Fruit fly (Drosophila melanogaster) whole organism, embryonic: Measurements from ENCODE around the gene Ns1.

Experiments used
- Bgb ChIP-seq: fragments of 200-800 bp; sonication (Bioruptor generic); IDR thresholded peaks from 2 replicates; pipeline ENCODE4 v1.3.6; 2022; ENCODE audit warnings: missing biosample characterization, missing genetic modification characterization; ENCODE audit not compliant: partially characterized antibody
- CG10321 ChIP-seq: fragments of 200-800 bp; sonication (Bioruptor generic); IDR thresholded peaks from 2 replicates; pipeline ENCODE4 v1.3.6; 2022; ENCODE audit warnings: missing biosample characterization, missing genetic modification characterization
- CG11398 ChIP-seq: fragments of 200-800 bp; sonication (Bioruptor generic); optimal IDR thresholded peaks from 2 replicates; lab custom pipeline; 2016; ENCODE audit warnings: missing biosample characterization, missing genetic modification characterization
- CG12155 ChIP-seq: fragments of 200-800 bp; sonication (Bioruptor generic); optimal IDR thresholded peaks from 3 replicates; lab custom pipeline; 2016; ENCODE audit warnings: missing biosample characterization, missing genetic modification characterization
- CG12391 ChIP-seq: fragments of 200-800 bp; sonication (Bioruptor generic); optimal IDR thresholded peaks from 3 replicates; lab custom pipeline; 2018; ENCODE audit warnings: missing biosample characterization, mild to moderate bottlenecking, missing genetic modification characterization, moderate library complexity
- CG13296 ChIP-seq: fragments of 200-800 bp; sonication (Bioruptor generic); optimal IDR thresholded peaks from 3 replicates; lab custom pipeline; 2018; ENCODE audit warnings: missing biosample characterization, mild to moderate bottlenecking, missing genetic modification characterization
- CG17328 ChIP-seq: fragments of 200-800 bp; sonication (Bioruptor generic); IDR thresholded peaks from 2 replicates; pipeline ENCODE4 v1.3.6; 2022; ENCODE audit warnings: missing biosample characterization, missing genetic modification characterization
- CG17802 ChIP-seq: fragments of 200-800 bp; sonication (Bioruptor generic); optimal IDR thresholded peaks from 2 replicates; lab custom pipeline; 2018; ENCODE audit warnings: missing biosample characterization, mild to moderate bottlenecking, missing genetic modification characterization, moderate library complexity
- CG18262 ChIP-seq: fragments of 200-800 bp; optimal IDR thresholded peaks from 3 replicates; lab custom pipeline; 2019; ENCODE audit warnings: missing biosample characterization, mild to moderate bottlenecking, missing genetic modification characterization, moderate library complexity
- CG2129 ChIP-seq: fragments of 200-800 bp; sonication (Bioruptor generic); IDR thresholded peaks from 2 replicates; pipeline ENCODE4 v1.3.6; 2022; ENCODE audit warnings: missing biosample characterization, missing genetic modification characterization; ENCODE audit not compliant: partially characterized antibody
- CG30431 ChIP-seq: fragments of 200-800 bp; sonication (Bioruptor generic); optimal IDR thresholded peaks from 2 replicates; lab custom pipeline; 2017; ENCODE audit warnings: missing biosample characterization, missing genetic modification characterization
- CG3065 ChIP-seq: fragments of 200-800 bp; sonication (Bioruptor generic); optimal IDR thresholded peaks from 2 replicates; lab custom pipeline; 2016; ENCODE audit warnings: missing biosample characterization, missing genetic modification characterization
- CG31224 ChIP-seq: fragments of 200-800 bp; sonication (Bioruptor generic); IDR thresholded peaks from 2 replicates; pipeline ENCODE4 v1.3.6; 2022; ENCODE audit warnings: missing biosample characterization, missing genetic modification characterization
- CG3995 ChIP-seq: fragments of 200-800 bp; sonication (Bioruptor generic); optimal IDR thresholded peaks from 3 replicates; lab custom pipeline; 2016; ENCODE audit warnings: missing biosample characterization, missing genetic modification characterization
- CG6175 ChIP-seq: fragments of 200-800 bp; sonication (Bioruptor generic); IDR thresholded peaks from 3 replicates; pipeline ENCODE4 v1.3.6; 2022; ENCODE audit warnings: missing biosample characterization, missing genetic modification characterization
- CG6765 ChIP-seq: fragments of 200-800 bp; sonication (Bioruptor generic); optimal IDR thresholded peaks from 3 replicates; lab custom pipeline; 2017; ENCODE audit warnings: missing biosample characterization, mild to moderate bottlenecking, missing genetic modification characterization
- CG7271 ChIP-seq: fragments of 200-800 bp; sonication (Bioruptor generic); optimal IDR thresholded peaks from 2 replicates; lab custom pipeline; 2018; ENCODE audit warnings: missing biosample characterization, mild to moderate bottlenecking, missing genetic modification characterization, moderate library complexity
- D ChIP-seq, 2 experiments: fragments of 200-800 bp in 1 of 2; fragments of >200 bp in 1 of 2; sonication (Bioruptor generic) in 1 of 2; optimal IDR thresholded peaks; 2 replicates in 1 of 2; 3 replicates in 1 of 2; lab custom pipeline; 2017; ENCODE audit warnings: mild to moderate bottlenecking in 1 of 2, missing biosample characterization in 1 of 2, missing genetic modification characterization in 1 of 2, missing genetic modification reagents in 1 of 2
- D19A ChIP-seq: fragments of 200-800 bp; optimal IDR thresholded peaks from 3 replicates; lab custom pipeline; 2019; ENCODE audit warnings: missing biosample characterization, mild to moderate bottlenecking, missing genetic modification characterization, moderate library complexity
- Eip74EF ChIP-seq, 2 experiments: fragments of 200-800 bp in 1 of 2; fragments of >200 bp in 1 of 2; sonication (Bioruptor generic) in 1 of 2; optimal IDR thresholded peaks; 2 replicates each; lab custom pipeline; 2017 to 2019; ENCODE audit warnings: missing biosample characterization in 2 of 2, missing genetic modification characterization in 2 of 2, mild to moderate bottlenecking in 1 of 2, moderate library complexity in 1 of 2
- GATAe ChIP-seq: fragments of 200-800 bp; sonication (Bioruptor generic); conservative IDR thresholded peaks from 2 replicates; pipeline ENCODE4 v1.3.6; 2022; ENCODE audit warnings: missing biosample characterization, missing genetic modification characterization
- HLH3B ChIP-seq: fragments of 200-800 bp; sonication (Bioruptor generic); IDR thresholded peaks from 2 replicates; pipeline ENCODE4 v1.3.6; 2022; ENCODE audit warnings: missing biosample characterization, missing genetic modification characterization
- HLHmδ ChIP-seq: fragments of 200-800 bp; sonication (Bioruptor generic); optimal IDR thresholded peaks from 2 replicates; lab custom pipeline; 2018; ENCODE audit warnings: missing biosample characterization, mild to moderate bottlenecking, missing genetic modification characterization, moderate library complexity
- Hey ChIP-seq: fragments of 200-800 bp; sonication (Bioruptor generic); optimal IDR thresholded peaks from 3 replicates; lab custom pipeline; 2018; ENCODE audit warnings: missing biosample characterization, mild to moderate bottlenecking, missing genetic modification characterization
- Hr3 ChIP-seq: fragments of 200-800 bp; sonication (Bioruptor generic); optimal IDR thresholded peaks from 3 replicates; lab custom pipeline; 2016; ENCODE audit warnings: missing biosample characterization, missing genetic modification characterization
- Hr51 ChIP-seq, 2 experiments: fragments of 200-800 bp; sonication (Bioruptor generic); optimal IDR thresholded peaks; 2 replicates in 1 of 2; 3 replicates in 1 of 2; lab custom pipeline; 2016 to 2018; ENCODE audit warnings: missing biosample characterization in 2 of 2, missing genetic modification characterization in 2 of 2, mild to moderate bottlenecking in 1 of 2, moderate library complexity in 1 of 2
- Hsf ChIP-seq: fragments of 200-800 bp; sonication (Bioruptor generic); optimal IDR thresholded peaks from 3 replicates; lab custom pipeline; 2016; ENCODE audit warnings: missing biosample characterization, missing genetic modification characterization
- Oli ChIP-seq: fragments of 200-800 bp; sonication (Bioruptor generic); optimal IDR thresholded peaks from 2 replicates; lab custom pipeline; 2018; ENCODE audit warnings: missing biosample characterization, mild to moderate bottlenecking, missing genetic modification characterization, moderate library complexity
- Usf ChIP-seq: fragments of 200-800 bp; sonication (Bioruptor generic); optimal IDR thresholded peaks from 2 replicates; lab custom pipeline; 2017; ENCODE audit warnings: missing genotype, missing biosample characterization, missing genetic modification characterization
- Xbp1 ChIP-seq: fragments of 200-800 bp; sonication (Bioruptor generic); optimal IDR thresholded peaks from 3 replicates; lab custom pipeline; 2016; ENCODE audit warnings: missing biosample characterization, mild to moderate bottlenecking, missing genetic modification characterization
- YL-1 ChIP-seq: fragments of 200-800 bp; sonication (Bioruptor generic); optimal IDR thresholded peaks from 3 replicates; lab custom pipeline; 2017; ENCODE audit warnings: missing biosample characterization, mild to moderate bottlenecking, missing genetic modification characterization
- danr ChIP-seq: fragments of 200-800 bp; sonication (Bioruptor generic); IDR thresholded peaks from 2 replicates; pipeline ENCODE4 v1.3.6; 2022; ENCODE audit warnings: missing biosample characterization, missing genetic modification characterization
- eyg ChIP-seq: fragments of 200-800 bp; sonication (Bioruptor generic); optimal IDR thresholded peaks from 3 replicates; lab custom pipeline; 2016; ENCODE audit warnings: missing biosample characterization, missing genetic modification characterization
- gcm2 ChIP-seq: fragments of 200-800 bp; sonication (Bioruptor generic); optimal IDR thresholded peaks from 2 replicates; lab custom pipeline; 2016; ENCODE audit warnings: missing biosample characterization, missing genetic modification characterization
- hbn ChIP-seq: fragments of 200-800 bp; sonication (Bioruptor generic); IDR thresholded peaks from 2 replicates; pipeline ENCODE4 v1.3.6; 2022; ENCODE audit warnings: missing biosample characterization, missing genetic modification characterization; ENCODE audit not compliant: partially characterized antibody
- inv ChIP-seq: fragments of 200-800 bp; sonication (Bioruptor generic); IDR thresholded peaks from 2 replicates; pipeline ENCODE4 v1.3.6; 2022; ENCODE audit warnings: missing biosample characterization, missing genetic modification characterization; ENCODE audit not compliant: partially characterized antibody
- kay ChIP-seq: fragments of 200-800 bp; sonication (Bioruptor generic); optimal IDR thresholded peaks from 2 replicates; lab custom pipeline; 2016; ENCODE audit warnings: missing biosample characterization, missing genetic modification characterization
- mirr ChIP-seq: fragments of 200-800 bp; sonication (Bioruptor generic); optimal IDR thresholded peaks from 3 replicates; lab custom pipeline; 2018; ENCODE audit warnings: missing biosample characterization, mild to moderate bottlenecking, missing genetic modification characterization
- pfk ChIP-seq: fragments of 200-800 bp; sonication (Bioruptor generic); optimal IDR thresholded peaks from 2 replicates; lab custom pipeline; 2018; ENCODE audit warnings: missing biosample characterization, mild to moderate bottlenecking, missing genetic modification characterization, moderate library complexity
- phol ChIP-seq: fragments of 200-800 bp; sonication (Bioruptor generic); optimal IDR thresholded peaks from 3 replicates; lab custom pipeline; 2018; ENCODE audit warnings: missing biosample characterization, mild to moderate bottlenecking, missing genetic modification characterization, moderate library complexity
- pzg ChIP-seq: fragments of 200-800 bp; sonication (Bioruptor generic); optimal IDR thresholded peaks from 3 replicates; lab custom pipeline; 2018; ENCODE audit warnings: missing biosample characterization, mild to moderate bottlenecking, missing genetic modification characterization, moderate library complexity
- repo ChIP-seq: fragments of 200-800 bp; sonication (Bioruptor generic); optimal IDR thresholded peaks from 2 replicates; lab custom pipeline; 2016; ENCODE audit warnings: missing biosample characterization, missing genetic modification characterization
- row ChIP-seq: fragments of 200-800 bp; sonication (Bioruptor generic); IDR thresholded peaks from 3 replicates; pipeline ENCODE4 v1.3.6; 2022; ENCODE audit warnings: missing biosample characterization, missing genetic modification characterization
- sug ChIP-seq: fragments of 200-800 bp; optimal IDR thresholded peaks from 2 replicates; lab custom pipeline; 2019; ENCODE audit warnings: missing biosample characterization, mild to moderate bottlenecking, missing genetic modification characterization, moderate library complexity
- tap ChIP-seq: fragments of 200-800 bp; optimal IDR thresholded peaks from 3 replicates; lab custom pipeline; 2019; ENCODE audit warnings: missing biosample characterization, mild to moderate bottlenecking, missing genetic modification characterization, moderate library complexity
- twi ChIP-seq: fragments of 200-800 bp; optimal IDR thresholded peaks from 2 replicates; lab custom pipeline; 2019; ENCODE audit warnings: missing biosample characterization, mild to moderate bottlenecking, missing genetic modification characterization, moderate library complexity
- vnd ChIP-seq: fragments of 200-800 bp; sonication (Bioruptor generic); IDR thresholded peaks from 3 replicates; pipeline ENCODE4 v1.3.6; 2022; ENCODE audit warnings: missing biosample characterization, missing genetic modification characterization; ENCODE audit not compliant: partially characterized antibody
- wor ChIP-seq: fragments of 200-800 bp; sonication (Bioruptor generic); IDR thresholded peaks from 2 replicates; pipeline ENCODE4 v1.3.6; 2022; ENCODE audit warnings: missing biosample characterization, missing genetic modification characterization

Gene Ns1

DNA sequence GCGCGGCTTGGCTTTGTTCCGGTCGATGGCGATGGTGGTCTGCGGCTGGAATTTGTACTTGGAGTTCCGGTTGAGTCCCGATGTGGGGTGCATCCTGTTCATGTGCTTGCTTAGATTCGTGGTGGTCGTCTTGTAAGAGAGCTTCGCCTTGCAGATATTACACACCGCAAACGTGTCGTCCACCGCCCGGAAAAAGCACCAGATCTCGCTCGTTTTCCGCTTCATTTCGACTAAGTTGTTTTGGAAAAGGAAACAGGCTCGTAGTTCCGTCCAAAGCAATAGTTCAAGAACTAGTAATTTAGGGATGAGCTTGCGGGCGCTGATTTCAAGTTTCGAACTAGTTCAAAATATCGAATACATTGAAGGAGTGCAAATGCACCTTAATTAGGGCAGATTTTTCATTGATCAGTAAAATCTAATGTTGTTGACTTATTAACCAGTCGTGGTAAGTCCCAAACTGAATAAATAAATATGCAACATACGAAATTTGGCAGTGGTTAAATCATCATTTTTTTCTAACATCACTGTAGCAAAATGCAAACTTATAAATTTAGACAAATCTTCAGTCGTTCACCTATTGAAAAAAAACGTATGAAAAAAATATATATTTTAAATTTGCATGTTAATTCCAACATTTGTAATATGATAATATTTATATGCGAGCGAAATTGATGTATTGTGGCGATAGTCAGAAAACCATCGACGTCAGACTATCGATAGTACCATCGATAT lies 29.5 kb downstream of the Ns1 start, which contains the start of the genes bdwf and Patr-1 (continued):
- TF ChIP-seq HLH3B (GFP tag; lab: Robert Waterston, UW), result no peak
- no peak for TF ChIP-seq CG3065
- no peak for TF ChIP-seq pfk (GFP tag; lab: Kevin White, UChicago)
- TF ChIP-seq HLHmδ (GFP tag; lab: Kevin White, UChicago), result no peak
- no peak for TF ChIP-seq CG10321 (GFP tag; lab: Robert Waterston, UW)
- 0 out of 2 replicates have a peak, but pooled peaks have one; percentile 16 for TF ChIP-seq CG17328
- no peak for TF ChIP-seq D (optimal IDR thresholded peaks at IDR 0.05; lab: Kevin White, UChicago)
- TF ChIP-seq D (GFP tag; optimal IDR thresholded peaks at IDR 0.05; lab: Kevin White, UChicago), result no peak
- peak; percentile 66 for TF ChIP-seq CG2129
- peak; percentile 35 for TF ChIP-seq Hr3 (GFP tag; lab: Kevin White, UChicago)
- TF ChIP-seq pzg (GFP tag; lab: Kevin White, UChicago), result peak; percentile 51
- peak; percentile 92 for TF ChIP-seq inv (GFP tag; lab: Robert Waterston, UW)
- TF ChIP-seq CG13296, result no peak
- no peak for TF ChIP-seq kay (GFP tag; lab: Kevin White, UChicago)
- no peak for TF ChIP-seq danr (GFP tag; lab: Robert Waterston, UW)
- TF ChIP-seq wor (GFP tag; lab: Robert Waterston, UW), result no peak
- peak; percentile 0 for TF ChIP-seq CG12155
- no peak for TF ChIP-seq twi (tag; lab: Kevin White, UChicago)
- TF ChIP-seq CG12391 (tag; lab: Kevin White, UChicago), result peak; percentile 63
- TF ChIP-seq vnd (GFP tag; lab: Robert Waterston, UW), result peak; percentile 93
- no peak for TF ChIP-seq mirr (GFP tag; lab: Kevin White, UChicago)
- TF ChIP-seq Hey (tag; lab: Kevin White, UChicago), result no peak
- peak; percentile 84 for TF ChIP-seq hbn (GFP tag; lab: Robert Waterston, UW)
- TF ChIP-seq CG30431 (GFP tag; lab: Kevin White, UChicago), result no peak
- peak; percentile 92 for TF ChIP-seq CG3995 (GFP tag; lab: Kevin White, UChicago)
- no peak for TF ChIP-seq CG31224
- TF ChIP-seq YL-1, result peak; percentile 48
- no peak for TF ChIP-seq tap (tag; lab: Kevin White, UChicago)
- TF ChIP-seq repo (GFP tag; lab: Kevin White, UChicago), result no peak
- TF ChIP-seq CG17802, result no peak
- TF ChIP-seq Bgb (GFP tag; lab: Robert Waterston, UW), result peak; percentile 89
- TF ChIP-seq row (GFP tag; lab: Robert Waterston, UW), result peak; percentile 75
- TF ChIP-seq Eip74EF (GFP tag; optimal IDR thresholded peaks at IDR 0.05; lab: Kevin White, UChicago), result no peak
- TF ChIP-seq CG11398 (GFP tag; lab: Kevin White, UChicago), result no peak
- no peak for TF ChIP-seq Hsf
- TF ChIP-seq Usf (GFP tag; lab: Kevin White, UChicago), result no peak
- no peak for TF ChIP-seq gcm2 (GFP tag; lab: Kevin White, UChicago)
- no peak for TF ChIP-seq CG6765 (GFP tag; lab: Kevin White, UChicago)
- no peak for TF ChIP-seq Hr51 (GFP tag; optimal IDR thresholded peaks at IDR 0.05; lab: Kevin White, UChicago)
- no peak for TF ChIP-seq Oli
- peak; percentile 15 for TF ChIP-seq D19A (tag; lab: Kevin White, UChicago)
- peak; percentile 36 for TF ChIP-seq sug (tag; lab: Kevin White, UChicago)
- TF ChIP-seq CG6175 (GFP tag; lab: Robert Waterston, UW), result no peak
- TF ChIP-seq CG18262, result peak; percentile 52
- TF ChIP-seq GATAe (GFP tag; lab: Robert Waterston, UW), result no peak
- TF ChIP-seq phol (tag; lab: Kevin White, UChicago), result peak; percentile 43
- TF ChIP-seq CG7271 (tag; lab: Kevin White, UChicago), result no peak
- TF ChIP-seq eyg (GFP tag; lab: Kevin White, UChicago), result no peak
- peak; percentile 11 for TF ChIP-seq Xbp1
